Worm (Caenorhabditis elegans): ENCODE measurements around the gene pmp-2.
A peak's percentile ranks its signal among the peaks of the same experiment; 100 is the strongest.
"Not testable (repeated sequence)": the region's sequence is repeated elsewhere in the genome, so short reads cannot be mapped to it uniquely, and the experiment has no call there.

Gene pmp-2

ce11 chrII:6913309-6913708 lies 25.7 kb upstream of the pmp-2 start, which contains the start of gene cyn-10 (continued):
- TF ChIP-seq ZK337.2 (GFP tag; IDR thresholded peaks at IDR 0.05) (peak; percentile 98), zfp-3 (GFP tag; conservative IDR thresholded peaks at IDR 0.05) (peak; percentile 76; the same call in 1 of the 2 replicates), T26A8.4 (GFP tag; IDR thresholded peaks at IDR 0.05) (peak; percentile 77; the same call in 1 of the 2 replicates), F44E2.7 (GFP tag; IDR thresholded peaks at IDR 0.05) (no peak)

ce11 chrII:6909568-6910122 lies 22.0 kb upstream of the pmp-2 start, which contains the start of gene asm-1:
Gene asm-1 (plus strand): TSS chrII:6910072.
- peak; percentile 49 for TF ChIP-seq hlh-30 (tag; optimal IDR thresholded peaks at IDR 0.05; ENCODE audit: insufficient read depth)
- peak; percentile 36 for TF ChIP-seq dve-1 (tag; optimal IDR thresholded peaks at IDR 0.05; ENCODE audit: insufficient read depth)
- TF ChIP-seq php-3 (GFP tag; IDR thresholded peaks at IDR 0.05) = peak; percentile 63
- peak; percentile 34 for TF ChIP-seq hlh-11 (tag; optimal IDR thresholded peaks at IDR 0.05)
- TF ChIP-seq lsy-2 (tag; optimal IDR thresholded peaks at IDR 0.05) = peak in 1 of 2 experiments; percentile 21
- no peak for TF ChIP-seq zfp-3 (GFP tag; conservative IDR thresholded peaks at IDR 0.05)

- TF ChIP-seq nhr-28 (tag; optimal IDR thresholded peaks at IDR 0.05) (peak; percentile 38), hlh-11 (tag; optimal IDR thresholded peaks at IDR 0.05) (peak; percentile 29), zag-1 (tag; optimal IDR thresholded peaks at IDR 0.05) (no peak), daf-16 (GFP tag; optimal IDR thresholded peaks at IDR 0.05) (no peak), daf-16 (tag; optimal IDR thresholded peaks at IDR 0.05) (peak; percentile 7), unc-62 (GFP tag; optimal IDR thresholded peaks at IDR 0.05 in 1 of 2) (peak in 1 of 2 experiments; percentile 89), unc-62 (tag; optimal IDR thresholded peaks at IDR 0.05) (no peak), cey-2 (tag; optimal IDR thresholded peaks at IDR 0.05; ENCODE audit: borderline replicate concordance, insufficient read depth) (no peak), daf-19 (GFP tag; conservative IDR thresholded peaks at IDR 0.05) (no peak), mdl-1 (tag; optimal IDR thresholded peaks at IDR 0.05) (peak in 1 of 2 experiments; percentile 9)
These were observed 21.1 kb upstream of the pmp-2 start for ce11 chrII:6908689-6909088.

ce11 chrII:6907657-6908056 lies 20.1 kb upstream of the pmp-2 start, which contains the start of gene B0252.3:
Gene B0252.3 (minus strand): TSS chrII:6907757.
- TF ChIP-seq unc-62 (GFP tag; optimal IDR thresholded peaks at IDR 0.05 in 1 of 2) = peak in 1 of 2 experiments; percentile 75
- TF ChIP-seq unc-62 (tag; optimal IDR thresholded peaks at IDR 0.05) = not testable (repeated sequence)

ce11 chrII:6901795-6902194 lies 14.2 kb upstream of the pmp-2 start, which contains the start of gene psmd-9:
Gene psmd-9 (plus strand): TSS chrII:6902095.
- no peak for TF ChIP-seq fos-1 (tag; optimal IDR thresholded peaks at IDR 0.05)
- no peak for TF ChIP-seq spr-1 (tag; optimal IDR thresholded peaks at IDR 0.05)

- peak; percentile 82 for TF ChIP-seq aha-1 (tag)
- peak in 1 of 2 experiments; percentile 84 for TF ChIP-seq unc-62 (GFP tag; optimal IDR thresholded peaks at IDR 0.05 in 1 of 2)
- TF ChIP-seq unc-62 (tag; optimal IDR thresholded peaks at IDR 0.05) = no peak
- no peak for TF ChIP-seq lim-7 (GFP tag; IDR thresholded peaks at IDR 0.05)
- no peak for TF ChIP-seq ceh-20 (GFP tag; IDR thresholded peaks at IDR 0.05)
These were observed 13.1 kb upstream of the pmp-2 start for ce11 chrII:6900708-6901107.

- TF ChIP-seq vab-7 (GFP tag; IDR thresholded peaks at IDR 0.05) (peak; percentile 36; the same call in 1 of the 2 replicates), lin-39 (tag; optimal IDR thresholded peaks at IDR 0.05) (no peak), lin-1 (GFP tag; IDR thresholded peaks at IDR 0.05) (0 out of 2 replicates have a peak, but pooled peaks have one; percentile 22), php-3 (GFP tag; IDR thresholded peaks at IDR 0.05) (0 out of 2 replicates have a peak, but pooled peaks have one; percentile 10), hlh-30 (tag; optimal IDR thresholded peaks at IDR 0.05; ENCODE audit: insufficient read depth) (peak; percentile 54), hlh-11 (tag; optimal IDR thresholded peaks at IDR 0.05) (peak; percentile 3), D1046.2 (GFP tag; IDR thresholded peaks at IDR 0.05) (0 out of 2 replicates have a peak, but pooled peaks have one; percentile 16), unc-130 (GFP tag; optimal IDR thresholded peaks at IDR 0.05) (no peak), mes-2 (tag; optimal IDR thresholded peaks at IDR 0.05; ENCODE audit: poor library complexity, severe bottlenecking) (peak; percentile 61), T26A8.4 (GFP tag; IDR thresholded peaks at IDR 0.05) (no peak), skn-1 (tag; optimal IDR thresholded peaks at IDR 0.05) (no peak), dmd-6 (GFP tag; IDR thresholded peaks at IDR 0.05) (peak; percentile 30; the same call in 1 of the 2 replicates), nhr-41 (GFP tag; IDR thresholded peaks at IDR 0.05) (no peak), egl-43 (GFP tag; IDR thresholded peaks at IDR 0.05) (peak; percentile 71), nhr-48 (tag; optimal IDR thresholded peaks at IDR 0.05) (no peak), lim-7 (GFP tag; IDR thresholded peaks at IDR 0.05) (peak; percentile 69), arid-1 (GFP tag; conservative IDR thresholded peaks at IDR 0.05) (0 out of 2 replicates have a peak, but pooled peaks have one; percentile 26), unc-62 (GFP tag; optimal IDR thresholded peaks at IDR 0.05 in 1 of 2) (peak in 1 of 2 experiments; percentile 28), unc-62 (tag; optimal IDR thresholded peaks at IDR 0.05) (no peak)
These were observed 10.6 kb upstream of the pmp-2 start, which contains the start of gene hrpl-1 for ce11 chrII:6898017-6898779. Gene hrpl-1 (plus strand): TSS chrII:6898729.

Measured in whole organism, L4 larva.